Fruit fly (Drosophila melanogaster) whole organism, embryonic: ENCODE data around the gene CG6724.

Experiments
- Bgb ChIP-seq: fragments of 200-800 bp; sonication (Bioruptor generic); IDR thresholded peaks from 2 replicates; pipeline ENCODE4 v1.3.6; 2022; ENCODE audit warnings: missing biosample characterization, missing genetic modification characterization; ENCODE audit not compliant: partially characterized antibody
- CG10147 ChIP-seq: fragments of 200-800 bp; sonication (Bioruptor generic); optimal IDR thresholded peaks from 2 replicates; lab custom pipeline; 2019; ENCODE audit warnings: missing biosample characterization, mild to moderate bottlenecking, missing genetic modification characterization, moderate library complexity
- CG10209 ChIP-seq: fragments of 200-800 bp; sonication (Bioruptor generic); optimal IDR thresholded peaks from 3 replicates; lab custom pipeline; 2017; ENCODE audit warnings: missing biosample characterization, mild to moderate bottlenecking, missing genetic modification characterization, missing genetic modification reagents
- CG10565 ChIP-seq: fragments of 200-800 bp; sonication (Bioruptor generic); optimal IDR thresholded peaks from 3 replicates; lab custom pipeline; 2016; ENCODE audit warnings: missing biosample characterization, mild to moderate bottlenecking, missing genetic modification characterization
- CG12219 ChIP-seq: fragments of 200-800 bp; sonication (Bioruptor generic); optimal IDR thresholded peaks from 3 replicates; lab custom pipeline; 2018; ENCODE audit warnings: missing biosample characterization, mild to moderate bottlenecking, missing genetic modification characterization
- CG12769 ChIP-seq: fragments of 200-800 bp; sonication (Bioruptor generic); optimal IDR thresholded peaks from 2 replicates; lab custom pipeline; 2019; ENCODE audit warnings: missing biosample characterization, mild to moderate bottlenecking, missing genetic modification characterization, moderate library complexity
- CG17186 ChIP-seq: fragments of 200-800 bp; sonication (Bioruptor generic); optimal IDR thresholded peaks from 3 replicates; lab custom pipeline; 2017; ENCODE audit warnings: missing biosample characterization, missing genetic modification reagents, missing genetic modification characterization
- CG17361 ChIP-seq: fragments of 200-800 bp; sonication (Bioruptor generic); IDR thresholded peaks from 3 replicates; pipeline ENCODE4 v1.3.6; 2022; ENCODE audit warnings: missing biosample characterization, missing genetic modification characterization
- CG30020 ChIP-seq: fragments of 200-800 bp; optimal IDR thresholded peaks from 2 replicates; lab custom pipeline; 2019; ENCODE audit warnings: missing biosample characterization, mild to moderate bottlenecking, missing genetic modification characterization, moderate library complexity
- CG3847 ChIP-seq: fragments of 200-800 bp; sonication (Bioruptor generic); IDR thresholded peaks from 2 replicates; pipeline ENCODE4 v1.3.6; 2022; ENCODE audit warnings: missing biosample characterization, missing genetic modification characterization
- CG4328 ChIP-seq: fragments of 200-800 bp; sonication (Bioruptor generic); optimal IDR thresholded peaks from 3 replicates; lab custom pipeline; 2017; ENCODE audit warnings: missing biosample characterization, missing genetic modification reagents, missing genetic modification characterization
- CG6813 ChIP-seq: fragments of 200-800 bp; sonication (Bioruptor generic); optimal IDR thresholded peaks from 2 replicates; lab custom pipeline; 2017; ENCODE audit warnings: missing biosample characterization, missing genetic modification characterization, mild to moderate bottlenecking, moderate library complexity, missing genetic modification reagents
- CTCF ChIP-seq: fragments of 200-800 bp; sonication (Bioruptor generic); optimal IDR thresholded peaks from 2 replicates; lab custom pipeline; 2017; ENCODE audit warnings: missing biosample characterization, mild to moderate bottlenecking, missing genetic modification characterization, moderate library complexity
- D ChIP-seq, 2 experiments: fragments of 200-800 bp in 1 of 2; fragments of >200 bp in 1 of 2; sonication (Bioruptor generic) in 1 of 2; optimal IDR thresholded peaks; 2 replicates in 1 of 2; 3 replicates in 1 of 2; lab custom pipeline; 2017; ENCODE audit warnings: mild to moderate bottlenecking in 1 of 2, missing biosample characterization in 1 of 2, missing genetic modification characterization in 1 of 2, missing genetic modification reagents in 1 of 2
- D19A ChIP-seq: fragments of 200-800 bp; optimal IDR thresholded peaks from 3 replicates; lab custom pipeline; 2019; ENCODE audit warnings: missing biosample characterization, mild to moderate bottlenecking, missing genetic modification characterization, moderate library complexity
- Dfd ChIP-seq, 2 experiments: fragments of >200 bp; optimal IDR thresholded peaks; 2 replicates each; lab custom pipeline; 2017; ENCODE audit warnings: missing biosample characterization in 2 of 2, missing genetic modification characterization in 2 of 2
- Dip2 ChIP-seq: fragments of 200-800 bp; sonication (Bioruptor generic); IDR thresholded peaks from 2 replicates; pipeline ENCODE4 v1.3.6; 2022; ENCODE audit warnings: missing biosample characterization, missing genetic modification characterization
- Fer2 ChIP-seq: fragments of 200-800 bp; sonication (Bioruptor generic); optimal IDR thresholded peaks from 2 replicates; lab custom pipeline; 2018; ENCODE audit warnings: missing biosample characterization, mild to moderate bottlenecking, missing genetic modification characterization, moderate library complexity
- HLH4C ChIP-seq: fragments of 200-800 bp; sonication (Bioruptor generic); IDR thresholded peaks from 3 replicates; pipeline ENCODE4 v1.3.6; 2022; ENCODE audit warnings: missing biosample characterization, missing genetic modification characterization; ENCODE audit not compliant: partially characterized antibody
- HmgZ ChIP-seq: fragments of 200-800 bp; sonication (Bioruptor generic); optimal IDR thresholded peaks from 2 replicates; lab custom pipeline; 2018; ENCODE audit warnings: missing biosample characterization, mild to moderate bottlenecking, missing genetic modification characterization
- Med ChIP-seq: fragments of 200-800 bp; sonication (Bioruptor generic); peaks from one replicate; lab custom pipeline; 2016; ENCODE audit warnings: missing biosample characterization, missing genetic modification characterization, mild to moderate bottlenecking, inconsistent platforms, moderate library complexity
- Meics ChIP-seq: fragments of 200-800 bp; sonication (Bioruptor generic); optimal IDR thresholded peaks from 2 replicates; lab custom pipeline; 2017; ENCODE audit warnings: missing biosample characterization, mild to moderate bottlenecking, missing genetic modification characterization
- Myb ChIP-seq: fragments of 200-800 bp; sonication (Bioruptor generic); optimal IDR thresholded peaks from 2 replicates; lab custom pipeline; 2016; ENCODE audit warnings: missing biosample characterization, missing genetic modification characterization
- Nf-YC ChIP-seq: fragments of 200-800 bp; optimal IDR thresholded peaks from 3 replicates; lab custom pipeline; 2019; ENCODE audit warnings: missing biosample characterization, mild to moderate bottlenecking, missing genetic modification characterization, moderate library complexity
- Spps ChIP-seq: fragments of 200-800 bp; sonication (Bioruptor generic); optimal IDR thresholded peaks from 2 replicates; lab custom pipeline; 2018; ENCODE audit warnings: missing biosample characterization, mild to moderate bottlenecking, missing genetic modification characterization
- Sry-β ChIP-seq: fragments of 200-800 bp; sonication (Bioruptor generic); optimal IDR thresholded peaks from 2 replicates; lab custom pipeline; 2018; ENCODE audit warnings: missing biosample characterization, mild to moderate bottlenecking, missing genetic modification characterization, moderate library complexity
- Trl ChIP-seq, 3 experiments: fragments of >200 bp in 2 of 3; fragments of 200-800 bp in 1 of 3; sonication (Bioruptor generic) in 1 of 3; optimal IDR thresholded peaks; 2 replicates in 1 of 3; 3 replicates in 2 of 3; lab custom pipeline; 2016 to 2017; ENCODE audit warnings: missing biosample characterization in 1 of 3, missing genetic modification characterization in 1 of 3
- chn ChIP-seq: fragments of 200-800 bp; sonication (Bioruptor generic); optimal IDR thresholded peaks from 2 replicates; lab custom pipeline; 2016; ENCODE audit warnings: missing biosample characterization, missing genetic modification characterization
- crc ChIP-seq: fragments of 200-800 bp; sonication (Bioruptor generic); optimal IDR thresholded peaks from 2 replicates; lab custom pipeline; 2016; ENCODE audit warnings: missing biosample characterization, missing genetic modification characterization
- cwo ChIP-seq: fragments of 200-800 bp; sonication (Bioruptor generic); optimal IDR thresholded peaks from 3 replicates; lab custom pipeline; 2017; ENCODE audit warnings: missing biosample characterization, missing genetic modification characterization, mild to moderate bottlenecking, moderate library complexity, missing genetic modification reagents
- disco-r ChIP-seq: fragments of 200-800 bp; sonication (Bioruptor generic); optimal IDR thresholded peaks from 2 replicates; lab custom pipeline; 2016; ENCODE audit warnings: missing biosample characterization, missing genetic modification characterization
- eyg ChIP-seq: fragments of 200-800 bp; sonication (Bioruptor generic); optimal IDR thresholded peaks from 3 replicates; lab custom pipeline; 2016; ENCODE audit warnings: missing biosample characterization, missing genetic modification characterization
- fru ChIP-seq: fragments of >200 bp; optimal IDR thresholded peaks from 2 replicates; lab custom pipeline; 2017
- hth ChIP-seq: fragments of >200 bp; optimal IDR thresholded peaks from 2 replicates; lab custom pipeline; 2017; ENCODE audit warnings: inconsistent platforms
- jigr1 ChIP-seq: fragments of 200-800 bp; sonication (Bioruptor generic); IDR thresholded peaks from 3 replicates; pipeline ENCODE4 v1.3.6; 2022; ENCODE audit warnings: missing biosample characterization, missing genetic modification characterization
- kni ChIP-seq: fragments of 200-800 bp; sonication (Bioruptor generic); optimal IDR thresholded peaks from 3 replicates; lab custom pipeline; 2017; ENCODE audit warnings: mild to moderate bottlenecking, missing biosample characterization, missing genetic modification reagents, missing genetic modification characterization
- lola ChIP-seq, 3 experiments: fragments of >200 bp in 2 of 3; fragments of 200-800 bp in 1 of 3; sonication (Bioruptor generic) in 1 of 3; optimal IDR thresholded peaks; 2 replicates each; lab custom pipeline; 2017 to 2019; ENCODE audit warnings: missing biosample characterization in 3 of 3, missing genetic modification characterization in 3 of 3, mild to moderate bottlenecking in 1 of 3, moderate library complexity in 1 of 3
- onecut ChIP-seq: fragments of 200-800 bp; sonication (Bioruptor generic); IDR thresholded peaks from 2 replicates; pipeline ENCODE4 v1.3.6; 2022; ENCODE audit warnings: missing biosample characterization, missing genetic modification characterization
- pita ChIP-seq: fragments of 200-800 bp; sonication (Bioruptor generic); optimal IDR thresholded peaks from 2 replicates; lab custom pipeline; 2017; ENCODE audit warnings: missing biosample characterization, mild to moderate bottlenecking, missing genetic modification characterization
- prd ChIP-seq, 3 experiments: fragments of >200 bp in 2 of 3; fragments of 200-800 bp in 1 of 3; sonication (Bioruptor generic) in 1 of 3; optimal IDR thresholded peaks in 2 of 3; IDR thresholded peaks in 1 of 3; 2 replicates in 2 of 3; 3 replicates in 1 of 3; pipeline versions ENCODE4 v1.3.6 to Lab custom; 2017 to 2022; ENCODE audit warnings: missing biosample characterization in 1 of 3, missing genetic modification characterization in 1 of 3
- sob ChIP-seq: fragments of 200-800 bp; sonication (Bioruptor generic); IDR thresholded peaks from 2 replicates; pipeline ENCODE4 v1.3.6; 2022; ENCODE audit warnings: missing biosample characterization, missing genetic modification characterization
- tgo ChIP-seq: fragments of 200-800 bp; sonication (Bioruptor generic); IDR thresholded peaks from 3 replicates; pipeline ENCODE4 v1.3.6; 2022; ENCODE audit warnings: missing biosample characterization, missing genetic modification characterization
- trh ChIP-seq: fragments of 200-800 bp; sonication (Bioruptor generic); optimal IDR thresholded peaks from 2 replicates; lab custom pipeline; 2016; ENCODE audit warnings: missing biosample characterization, missing genetic modification characterization
- ttk ChIP-seq: fragments of 200-800 bp; sonication (Bioruptor generic); IDR thresholded peaks from 2 replicates; pipeline ENCODE4 v2.1.2; 2022; ENCODE audit warnings: missing biosample characterization, missing genetic modification characterization
- usp ChIP-seq: fragments of >200 bp; optimal IDR thresholded peaks from 2 replicates; lab custom pipeline; 2017; ENCODE audit warnings: missing biosample characterization, missing genetic modification characterization
- vnd ChIP-seq: fragments of 200-800 bp; sonication (Bioruptor generic); IDR thresholded peaks from 3 replicates; pipeline ENCODE4 v1.3.6; 2022; ENCODE audit warnings: missing biosample characterization, missing genetic modification characterization; ENCODE audit not compliant: partially characterized antibody
- z ChIP-seq: fragments of 200-800 bp; sonication (Bioruptor generic); IDR thresholded peaks from 3 replicates; pipeline ENCODE4 v1.3.6; 2022; ENCODE audit warnings: missing biosample characterization, missing genetic modification characterization
- zf30C ChIP-seq: fragments of 200-800 bp; sonication (Bioruptor generic); optimal IDR thresholded peaks from 3 replicates; lab custom pipeline; 2018; ENCODE audit warnings: missing biosample characterization, mild to moderate bottlenecking, missing genetic modification characterization

CG6724 gene

dm6 chr2L:10751879-10752620 lies 17.7 kb downstream of the CG6724 start (continued):
- TF ChIP-seq Meics (GFP tag; lab: Kevin White, UChicago) (peak; percentile 63), HmgZ (tag; lab: Kevin White, UChicago) (peak; percentile 77), Dip2 (GFP tag; lab: Robert Waterston, UW) (no peak), eyg (peak; percentile 78), zf30C (GFP tag; lab: Kevin White, UChicago) (no peak), CG12219 (peak; percentile 79), Spps (tag; lab: Kevin White, UChicago) (peak; percentile 87), crc (GFP tag; lab: Kevin White, UChicago) (peak; percentile 54), HLH4C (no peak), kni (GFP tag; lab: Kevin White, UChicago) (peak; percentile 94), onecut (peak; percentile 97), D (optimal IDR thresholded peaks at IDR 0.05; lab: Kevin White, UChicago) (no peak), D (GFP tag; optimal IDR thresholded peaks at IDR 0.05; lab: Kevin White, UChicago) (peak; percentile 93), vnd (no peak), Trl (optimal IDR thresholded peaks at IDR 0.05; lab: Kevin White, UChicago) (no peak), Trl (GFP tag; optimal IDR thresholded peaks at IDR 0.05; lab: Kevin White, UChicago) (peak; percentile 94), Myb (GFP tag; lab: Kevin White, UChicago) (peak; percentile 56), prd (optimal IDR thresholded peaks at IDR 0.05; lab: Kevin White, UChicago) (no peak), prd (GFP tag; IDR thresholded peaks at IDR 0.05; lab: Robert Waterston, UW) (peak; percentile 66), Fer2 (peak; percentile 62), CG12769 (tag; lab: Kevin White, UChicago) (peak; percentile 87), CG30020 (tag; lab: Kevin White, UChicago) (peak; percentile 51), CG10147 (GFP tag; lab: Kevin White, UChicago) (peak; percentile 47), jigr1 (GFP tag; lab: Robert Waterston, UW) (no peak), Bgb (GFP tag; lab: Robert Waterston, UW) (no peak), CG10565 (GFP tag; lab: Kevin White, UChicago) (peak; percentile 25), CTCF (peak; percentile 22), z (GFP tag; lab: Robert Waterston, UW) (peak; percentile 68), hth (lab: Kevin White, UChicago) (no peak), CG17186 (peak; percentile 90), chn (GFP tag; lab: Kevin White, UChicago) (no peak), fru (lab: Kevin White, UChicago) (no peak), CG10209 (GFP tag; lab: Kevin White, UChicago) (peak; percentile 95), trh (GFP tag; lab: Kevin White, UChicago) (peak; percentile 88), Med (peak; percentile 96), Nf-YC (tag; lab: Kevin White, UChicago) (peak; percentile 3), CG3847 (GFP tag; lab: Robert Waterston, UW) (peak; percentile 42), CG17361 (peak; percentile 87), ttk (GFP tag; lab: Robert Waterston, UW) (peak; percentile 68), usp (GFP tag; lab: Kevin White, UChicago) (no peak), cwo (GFP tag; lab: Kevin White, UChicago) (peak; percentile 39), sob (GFP tag; lab: Robert Waterston, UW) (peak; percentile 86), lola (GFP tag; optimal IDR thresholded peaks at IDR 0.05; lab: Kevin White, UChicago) (peak in 1 of 3 experiments; percentile 94), disco-r (peak; percentile 80), CG4328 (GFP tag; lab: Kevin White, UChicago) (peak; percentile 83), pita (GFP tag; lab: Kevin White, UChicago) (no peak), Dfd (GFP tag; optimal IDR thresholded peaks at IDR 0.05; lab: Kevin White, UChicago) (no peak), tgo (GFP tag; lab: Robert Waterston, UW) (peak; percentile 58; the same call in 2 of the 3 replicates), D19A (tag; lab: Kevin White, UChicago) (peak; percentile 75), CG6813 (peak; percentile 96), Sry-β (peak; percentile 72)
